Fruit fly (Drosophila melanogaster): ENCODE results near the gene jv.

Gene jv

dm6 chr3L:6577313-6577852 lies 11.9 kb downstream of the jv start:
- TF ChIP-seq OdsH (GFP tag; optimal IDR thresholded peaks at IDR 0.05) (peak; percentile 56), Eip75B (GFP tag; optimal IDR thresholded peaks at IDR 0.05) (no peak), CG7368 (GFP tag; optimal IDR thresholded peaks at IDR 0.05) (no peak), CG6276 (GFP tag; optimal IDR thresholded peaks at IDR 0.05) (no peak), Eip78C (GFP tag) (peak; percentile 69), CG8119 (GFP tag; IDR thresholded peaks at IDR 0.05) (0 out of 3 replicates have a peak, but pooled peaks have one; percentile 26), CG34406 (GFP tag; optimal IDR thresholded peaks at IDR 0.05) (peak; percentile 16), topi (GFP tag; optimal IDR thresholded peaks at IDR 0.05) (peak; percentile 1), CG32006 (GFP tag; optimal IDR thresholded peaks at IDR 0.05) (peak; percentile 12), net (GFP tag; optimal IDR thresholded peaks at IDR 0.05) (peak; percentile 16), svp (GFP tag) (peak; percentile 27), achi (GFP tag; optimal IDR thresholded peaks at IDR 0.05) (peak; percentile 34), CG6163 (GFP tag; IDR thresholded peaks at IDR 0.05) (no peak), acj6 (GFP tag; optimal IDR thresholded peaks at IDR 0.05) (peak; percentile 42), Hr4 (GFP tag; optimal IDR thresholded peaks at IDR 0.05) (peak; percentile 6)

- TF ChIP-seq Eip75B (GFP tag; optimal IDR thresholded peaks at IDR 0.05), result peak; percentile 47
- TF ChIP-seq Sox14 (GFP tag; optimal IDR thresholded peaks at IDR 0.05), result peak; percentile 59
- TF ChIP-seq pdm3 (GFP tag; optimal IDR thresholded peaks at IDR 0.05), result peak; percentile 79
- TF ChIP-seq fd85E (GFP tag; optimal IDR thresholded peaks at IDR 0.05), result no peak
- TF ChIP-seq svp (GFP tag), result peak; percentile 57
- TF ChIP-seq Ets21C (GFP tag; optimal IDR thresholded peaks at IDR 0.05), result peak; percentile 10
- peak; percentile 60 for TF ChIP-seq Gug (GFP tag; IDR thresholded peaks at IDR 0.05)
- peak; percentile 71 for TF ChIP-seq CG34406 (GFP tag; optimal IDR thresholded peaks at IDR 0.05)
- TF ChIP-seq CG11294 (GFP tag; IDR thresholded peaks at IDR 0.05), result peak; percentile 38; the same call in 1 of the 2 replicates
- TF ChIP-seq Lpt (GFP tag; optimal IDR thresholded peaks at IDR 0.05), result peak; percentile 28
- TF ChIP-seq CG10669 (GFP tag; optimal IDR thresholded peaks at IDR 0.05), result peak; percentile 66
- TF ChIP-seq CG3919 (GFP tag; optimal IDR thresholded peaks at IDR 0.05), result peak; percentile 73
- peak; percentile 63 for TF ChIP-seq achi (GFP tag; optimal IDR thresholded peaks at IDR 0.05)
- TF ChIP-seq Sox102F (GFP tag; optimal IDR thresholded peaks at IDR 0.05), result peak; percentile 63
- peak; percentile 75 for TF ChIP-seq CG6163 (GFP tag; IDR thresholded peaks at IDR 0.05)
- peak; percentile 73 for TF ChIP-seq Eip78C (GFP tag)
- peak; percentile 61 for TF ChIP-seq CG11902 (GFP tag; optimal IDR thresholded peaks at IDR 0.05)
- TF ChIP-seq vri (GFP tag; optimal IDR thresholded peaks at IDR 0.05), result peak; percentile 23
- peak; percentile 61 for TF ChIP-seq Ets96B (tag; optimal IDR thresholded peaks at IDR 0.05)
- TF ChIP-seq salr (GFP tag; optimal IDR thresholded peaks at IDR 0.05), result peak in 1 of 2 experiments; percentile 50
- no peak for TF ChIP-seq Blimp-1 (GFP tag; optimal IDR thresholded peaks at IDR 0.05)
- peak; percentile 64 for TF ChIP-seq Smox (GFP tag; optimal IDR thresholded peaks at IDR 0.05)
- TF ChIP-seq Sox15 (GFP tag; optimal IDR thresholded peaks at IDR 0.05), result peak; percentile 41
- TF ChIP-seq CG3032 (tag; optimal IDR thresholded peaks at IDR 0.05), result no peak
- peak; percentile 71 for TF ChIP-seq Hr39 (GFP tag; optimal IDR thresholded peaks at IDR 0.05)
- no peak for TF ChIP-seq CG16779 (tag; optimal IDR thresholded peaks at IDR 0.05)
- peak; percentile 73 for TF ChIP-seq CG7368 (GFP tag; optimal IDR thresholded peaks at IDR 0.05)
- peak; percentile 55 for TF ChIP-seq cyc (GFP tag; optimal IDR thresholded peaks at IDR 0.05)
- TF ChIP-seq fd59A (GFP tag; optimal IDR thresholded peaks at IDR 0.05), result peak; percentile 47
- peak; percentile 67 for TF ChIP-seq spab (GFP tag; optimal IDR thresholded peaks at IDR 0.05)
- peak; percentile 61 for TF ChIP-seq CG8632 (GFP tag; optimal IDR thresholded peaks at IDR 0.05)
- peak; percentile 81 for TF ChIP-seq CG15336 (GFP tag; IDR thresholded peaks at IDR 0.05)
- TF ChIP-seq dac (GFP tag; optimal IDR thresholded peaks at IDR 0.05), result no peak
- TF ChIP-seq CG6854 (GFP tag; optimal IDR thresholded peaks at IDR 0.05), result no peak
- no peak for TF ChIP-seq ss (GFP tag; optimal IDR thresholded peaks at IDR 0.05)
- peak; percentile 43 for TF ChIP-seq CG11762 (GFP tag; optimal IDR thresholded peaks at IDR 0.05; ENCODE audit: insufficient read depth)
- TF ChIP-seq CG31627 (GFP tag; optimal IDR thresholded peaks at IDR 0.05), result peak; percentile 70
- TF ChIP-seq CG6792 (GFP tag; optimal IDR thresholded peaks at IDR 0.05), result peak; percentile 54
- TF ChIP-seq Hr4 (GFP tag; optimal IDR thresholded peaks at IDR 0.05), result peak; percentile 77
- TF ChIP-seq CG4318 (GFP tag; optimal IDR thresholded peaks at IDR 0.05), result peak; percentile 54
- TF ChIP-seq Eip93F (GFP tag; optimal IDR thresholded peaks at IDR 0.05), result no peak
- peak; percentile 62 for TF ChIP-seq CG8119 (GFP tag; IDR thresholded peaks at IDR 0.05)
- TF ChIP-seq CG8319 (GFP tag; optimal IDR thresholded peaks at IDR 0.05), result peak; percentile 51
These were observed 12.6 kb downstream of the jv start for dm6 chr3L:6576709-6577108.
